Worm (Caenorhabditis elegans): ENCODE results near the gene F41B4.1.

DNA sequence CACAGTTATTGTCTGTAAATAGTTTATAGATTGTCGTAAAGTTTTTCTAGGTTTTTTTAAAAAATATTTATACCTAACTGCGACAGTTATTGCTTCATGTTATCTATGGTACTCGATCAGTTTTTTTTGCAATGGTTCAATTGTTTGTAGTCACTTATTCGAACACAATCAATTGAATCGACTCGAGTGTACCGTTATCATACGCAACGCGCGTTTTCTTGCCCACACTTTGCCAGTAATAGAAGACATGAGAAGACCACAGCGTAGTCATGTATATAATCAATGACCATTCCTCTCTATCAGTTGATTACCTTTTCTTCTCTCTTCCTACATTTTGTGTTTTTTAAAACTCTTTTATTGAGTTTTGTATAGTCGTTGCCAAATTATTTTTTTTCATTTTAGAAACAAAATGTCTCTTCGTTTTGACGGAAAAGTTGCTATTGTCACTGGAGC lies 7.6 kb downstream of the F41B4.1 start, which contains the start of gene dhs-28:
- TF ChIP-seq tbx-11 (GFP tag; IDR thresholded peaks at IDR 0.05) (no peak), hnd-1 (tag; optimal IDR thresholded peaks at IDR 0.05) (no peak), ama-1 (optimal IDR thresholded peaks at IDR 0.05) (no peak), sea-1 (GFP tag; conservative IDR thresholded peaks at IDR 0.05) (no peak), F13C5.2 (tag; optimal IDR thresholded peaks at IDR 0.05) (no peak), tbx-37 (GFP tag; conservative IDR thresholded peaks at IDR 0.05) (no peak), ets-7 (tag; optimal IDR thresholded peaks at IDR 0.05) (no peak), hmg-4 (GFP tag; optimal IDR thresholded peaks at IDR 0.05) (no peak), pes-1 (GFP tag; IDR thresholded peaks at IDR 0.05) (no peak), aly-1 (tag; optimal IDR thresholded peaks at IDR 0.05) (no peak), tra-4 (tag; optimal IDR thresholded peaks at IDR 0.05) (no peak), ceh-36 (tag; optimal IDR thresholded peaks at IDR 0.05) (no peak)
